Fruit fly (Drosophila melanogaster) whole organism, embryonic: ENCODE measurements around the gene CG5214.
A peak's percentile ranks its signal among the peaks of the same experiment; 100 is the strongest.

Experiments used
- Atf-2 ChIP-seq: fragments of 200-800 bp; sonication (Bioruptor generic); optimal IDR thresholded peaks from 2 replicates; lab custom pipeline; 2016; ENCODE audit warnings: missing biosample characterization, missing genetic modification characterization
- Bgb ChIP-seq: fragments of 200-800 bp; sonication (Bioruptor generic); IDR thresholded peaks from 2 replicates; pipeline ENCODE4 v1.3.6; 2022; ENCODE audit warnings: missing biosample characterization, missing genetic modification characterization; ENCODE audit not compliant: partially characterized antibody
- Blimp-1 ChIP-seq: fragments of 200-800 bp; sonication (Bioruptor generic); optimal IDR thresholded peaks from 3 replicates; lab custom pipeline; 2018; ENCODE audit warnings: missing biosample characterization, missing genetic modification characterization, mild to moderate bottlenecking, moderate library complexity, missing genetic modification reagents
- CG1024 ChIP-seq: fragments of 200-800 bp; sonication (Bioruptor generic); IDR thresholded peaks from 2 replicates; pipeline ENCODE4 v1.3.6; 2022; ENCODE audit warnings: missing biosample characterization, missing genetic modification characterization
- CG10267 ChIP-seq: fragments of 200-800 bp; sonication (Bioruptor generic); optimal IDR thresholded peaks from 2 replicates; lab custom pipeline; 2018; ENCODE audit warnings: missing biosample characterization, mild to moderate bottlenecking, missing genetic modification characterization, moderate library complexity
- CG10431 ChIP-seq: fragments of 200-800 bp; sonication (Bioruptor generic); optimal IDR thresholded peaks from 3 replicates; lab custom pipeline; 2018; ENCODE audit warnings: missing biosample characterization, mild to moderate bottlenecking, missing genetic modification characterization
- CG14860 ChIP-seq: fragments of 200-800 bp; sonication (Bioruptor generic); IDR thresholded peaks from 3 replicates; pipeline ENCODE4 v1.3.6; 2022; ENCODE audit warnings: missing biosample characterization, missing genetic modification characterization; ENCODE audit not compliant: partially characterized antibody
- CG15696 ChIP-seq: fragments of 200-800 bp; sonication (Bioruptor generic); optimal IDR thresholded peaks from 2 replicates; lab custom pipeline; 2019; ENCODE audit warnings: missing biosample characterization, mild to moderate bottlenecking, missing genetic modification characterization, moderate library complexity
- CG17912 ChIP-seq: fragments of 200-800 bp; sonication (Bioruptor generic); optimal IDR thresholded peaks from 2 replicates; lab custom pipeline; 2018; ENCODE audit warnings: missing biosample characterization, mild to moderate bottlenecking, missing genetic modification characterization
- CG18262 ChIP-seq: fragments of 200-800 bp; optimal IDR thresholded peaks from 3 replicates; lab custom pipeline; 2019; ENCODE audit warnings: missing biosample characterization, mild to moderate bottlenecking, missing genetic modification characterization, moderate library complexity
- CG2202 ChIP-seq: fragments of 200-800 bp; sonication (Bioruptor generic); optimal IDR thresholded peaks from 2 replicates; lab custom pipeline; 2018; ENCODE audit warnings: missing biosample characterization, mild to moderate bottlenecking, missing genetic modification characterization
- CG30403 ChIP-seq: fragments of 200-800 bp; sonication (Bioruptor generic); optimal IDR thresholded peaks from 3 replicates; lab custom pipeline; 2016; ENCODE audit warnings: missing biosample characterization, missing genetic modification characterization
- CG32767 ChIP-seq: fragments of 200-800 bp; sonication (Bioruptor generic); IDR thresholded peaks from 2 replicates; pipeline ENCODE4 v1.3.6; 2022; ENCODE audit warnings: missing biosample characterization, missing genetic modification characterization
- CG3838 ChIP-seq: fragments of 200-800 bp; sonication (Bioruptor generic); optimal IDR thresholded peaks from 3 replicates; lab custom pipeline; 2016; ENCODE audit warnings: missing biosample characterization, missing genetic modification characterization
- CG42726 ChIP-seq: fragments of 200-800 bp; sonication (Bioruptor generic); IDR thresholded peaks from 2 replicates; pipeline ENCODE4 v1.3.6; 2022; ENCODE audit warnings: missing biosample characterization, missing genetic modification characterization; ENCODE audit not compliant: partially characterized antibody
- CG4424 ChIP-seq: fragments of 200-800 bp; sonication (Bioruptor generic); optimal IDR thresholded peaks from 3 replicates; lab custom pipeline; 2016; ENCODE audit warnings: missing biosample characterization, missing genetic modification characterization
- CG7271 ChIP-seq: fragments of 200-800 bp; sonication (Bioruptor generic); optimal IDR thresholded peaks from 2 replicates; lab custom pipeline; 2018; ENCODE audit warnings: missing biosample characterization, mild to moderate bottlenecking, missing genetic modification characterization, moderate library complexity
- CrebB ChIP-seq: fragments of 200-800 bp; sonication (Bioruptor generic); optimal IDR thresholded peaks from 3 replicates; lab custom pipeline; 2018; ENCODE audit warnings: missing biosample characterization, mild to moderate bottlenecking, missing genetic modification characterization
- HLH4C ChIP-seq: fragments of 200-800 bp; sonication (Bioruptor generic); IDR thresholded peaks from 3 replicates; pipeline ENCODE4 v1.3.6; 2022; ENCODE audit warnings: missing biosample characterization, missing genetic modification characterization; ENCODE audit not compliant: partially characterized antibody
- Hmx ChIP-seq: fragments of 200-800 bp; sonication (Bioruptor generic); optimal IDR thresholded peaks from 2 replicates; lab custom pipeline; 2016; ENCODE audit warnings: missing biosample characterization, missing genetic modification characterization
- Hr78 ChIP-seq, 2 experiments: fragments of 200-800 bp in 1 of 2; fragments of >200 bp in 1 of 2; sonication (Bioruptor generic) in 1 of 2; optimal IDR thresholded peaks; 2 replicates each; lab custom pipeline; 2017 to 2019; ENCODE audit warnings: missing biosample characterization in 2 of 2, missing genetic modification characterization in 2 of 2, mild to moderate bottlenecking in 1 of 2, moderate library complexity in 1 of 2
- Med ChIP-seq: fragments of 200-800 bp; sonication (Bioruptor generic); peaks from one replicate; lab custom pipeline; 2016; ENCODE audit warnings: missing biosample characterization, missing genetic modification characterization, mild to moderate bottlenecking, inconsistent platforms, moderate library complexity
- Mrtf ChIP-seq: fragments of 200-800 bp; sonication (Bioruptor generic); IDR thresholded peaks from 3 replicates; pipeline ENCODE4 v1.3.6; 2022; ENCODE audit warnings: missing biosample characterization, missing genetic modification characterization
- NC2α ChIP-seq: fragments of 200-800 bp; sonication (Bioruptor generic); optimal IDR thresholded peaks from 2 replicates; lab custom pipeline; 2016; ENCODE audit warnings: missing biosample characterization, missing genetic modification characterization
- Nf-YB ChIP-seq: fragments of 200-800 bp; sonication (Bioruptor generic); optimal IDR thresholded peaks from 3 replicates; lab custom pipeline; 2019; ENCODE audit warnings: missing biosample characterization, mild to moderate bottlenecking, missing genetic modification characterization, moderate library complexity
- Oaz ChIP-seq: fragments of 200-800 bp; sonication (Bioruptor generic); IDR thresholded peaks from 2 replicates; pipeline ENCODE4 v1.3.6; 2022; ENCODE audit warnings: missing biosample characterization, missing genetic modification characterization
- ap ChIP-seq: fragments of 200-800 bp; sonication (Bioruptor generic); IDR thresholded peaks from 2 replicates; pipeline ENCODE4 v1.3.6; 2022; ENCODE audit warnings: missing biosample characterization, missing genetic modification characterization
- ato ChIP-seq: fragments of 200-800 bp; sonication (Bioruptor generic); IDR thresholded peaks from 2 replicates; pipeline ENCODE4 v1.3.6; 2022; ENCODE audit warnings: missing biosample characterization, missing genetic modification characterization; ENCODE audit not compliant: partially characterized antibody
- bcd ChIP-seq: fragments of 200-800 bp; sonication (Bioruptor generic); optimal IDR thresholded peaks from 2 replicates; lab custom pipeline; 2017; ENCODE audit warnings: missing biosample characterization, mild to moderate bottlenecking, missing genetic modification characterization
- corto ChIP-seq: fragments of 200-800 bp; sonication (Bioruptor generic); optimal IDR thresholded peaks from 2 replicates; lab custom pipeline; 2016; ENCODE audit warnings: missing biosample characterization, mild to moderate bottlenecking, missing genetic modification characterization, moderate library complexity
- croc ChIP-seq: fragments of 200-800 bp; sonication (Bioruptor generic); conservative IDR thresholded peaks from 3 replicates; pipeline ENCODE4 v1.3.6; 2022; ENCODE audit warnings: missing biosample characterization, missing genetic modification characterization
- dysf ChIP-seq: fragments of 200-800 bp; sonication (Bioruptor generic); IDR thresholded peaks from 3 replicates; pipeline ENCODE4 v1.3.6; 2022; ENCODE audit warnings: missing biosample characterization, missing genetic modification characterization
- emc ChIP-seq: fragments of 200-800 bp; sonication (Bioruptor generic); optimal IDR thresholded peaks from 2 replicates; lab custom pipeline; 2016; ENCODE audit warnings: missing biosample characterization, missing genetic modification characterization
- eyg ChIP-seq: fragments of 200-800 bp; sonication (Bioruptor generic); optimal IDR thresholded peaks from 3 replicates; lab custom pipeline; 2016; ENCODE audit warnings: missing biosample characterization, missing genetic modification characterization
- ftz-f1 ChIP-seq: fragments of 200-800 bp; sonication (Bioruptor generic); optimal IDR thresholded peaks from 2 replicates; lab custom pipeline; 2016; ENCODE audit warnings: missing biosample characterization, missing genetic modification characterization
- gem ChIP-seq: fragments of 200-800 bp; sonication (Bioruptor generic); optimal IDR thresholded peaks from 2 replicates; lab custom pipeline; 2019; ENCODE audit warnings: missing biosample characterization, mild to moderate bottlenecking, missing genetic modification characterization, moderate library complexity
- gsb-n ChIP-seq: fragments of 200-800 bp; sonication (Bioruptor generic); optimal IDR thresholded peaks from 3 replicates; lab custom pipeline; 2018; ENCODE audit warnings: missing biosample characterization, mild to moderate bottlenecking, missing genetic modification characterization
- ham ChIP-seq: fragments of 200-800 bp; sonication (Bioruptor generic); IDR thresholded peaks from 2 replicates; pipeline ENCODE4 v1.3.6; 2022; ENCODE audit warnings: missing biosample characterization, missing genetic modification characterization
- hb ChIP-seq: fragments of 200-800 bp; sonication (Bioruptor generic); IDR thresholded peaks from 3 replicates; pipeline ENCODE4 v1.3.6; 2022; ENCODE audit warnings: missing biosample characterization, missing genetic modification characterization; ENCODE audit not compliant: partially characterized antibody
- lab ChIP-seq: fragments of 200-800 bp; sonication (Bioruptor generic); optimal IDR thresholded peaks from 3 replicates; lab custom pipeline; 2017; ENCODE audit warnings: missing biosample characterization, missing genetic modification characterization, mild to moderate bottlenecking, moderate library complexity, missing genetic modification reagents
- pfk ChIP-seq: fragments of 200-800 bp; sonication (Bioruptor generic); optimal IDR thresholded peaks from 2 replicates; lab custom pipeline; 2018; ENCODE audit warnings: missing biosample characterization, mild to moderate bottlenecking, missing genetic modification characterization, moderate library complexity
- pho ChIP-seq: fragments of 200-800 bp; sonication (Bioruptor generic); optimal IDR thresholded peaks from 2 replicates; lab custom pipeline; 2016; ENCODE audit warnings: missing biosample characterization, missing genetic modification characterization
- phol ChIP-seq: fragments of 200-800 bp; sonication (Bioruptor generic); optimal IDR thresholded peaks from 3 replicates; lab custom pipeline; 2018; ENCODE audit warnings: missing biosample characterization, mild to moderate bottlenecking, missing genetic modification characterization, moderate library complexity
- ro ChIP-seq: fragments of 200-800 bp; sonication (Bioruptor generic); IDR thresholded peaks from 2 replicates; pipeline ENCODE4 v1.3.6; 2022; ENCODE audit warnings: missing biosample characterization, missing genetic modification characterization
- salm ChIP-seq: fragments of 200-800 bp; sonication (Bioruptor generic); optimal IDR thresholded peaks from 2 replicates; lab custom pipeline; 2018; ENCODE audit warnings: missing biosample characterization, mild to moderate bottlenecking, missing genetic modification characterization
- sd ChIP-seq: fragments of 200-800 bp; sonication (Bioruptor generic); optimal IDR thresholded peaks from 3 replicates; lab custom pipeline; 2018; ENCODE audit warnings: missing biosample characterization, mild to moderate bottlenecking, missing genetic modification characterization, moderate library complexity
- ssp ChIP-seq: fragments of 200-800 bp; sonication (Bioruptor generic); IDR thresholded peaks from 2 replicates; pipeline ENCODE4 v1.3.6; 2022; ENCODE audit warnings: missing biosample characterization, missing genetic modification characterization

Gene CG5214

DNA sequence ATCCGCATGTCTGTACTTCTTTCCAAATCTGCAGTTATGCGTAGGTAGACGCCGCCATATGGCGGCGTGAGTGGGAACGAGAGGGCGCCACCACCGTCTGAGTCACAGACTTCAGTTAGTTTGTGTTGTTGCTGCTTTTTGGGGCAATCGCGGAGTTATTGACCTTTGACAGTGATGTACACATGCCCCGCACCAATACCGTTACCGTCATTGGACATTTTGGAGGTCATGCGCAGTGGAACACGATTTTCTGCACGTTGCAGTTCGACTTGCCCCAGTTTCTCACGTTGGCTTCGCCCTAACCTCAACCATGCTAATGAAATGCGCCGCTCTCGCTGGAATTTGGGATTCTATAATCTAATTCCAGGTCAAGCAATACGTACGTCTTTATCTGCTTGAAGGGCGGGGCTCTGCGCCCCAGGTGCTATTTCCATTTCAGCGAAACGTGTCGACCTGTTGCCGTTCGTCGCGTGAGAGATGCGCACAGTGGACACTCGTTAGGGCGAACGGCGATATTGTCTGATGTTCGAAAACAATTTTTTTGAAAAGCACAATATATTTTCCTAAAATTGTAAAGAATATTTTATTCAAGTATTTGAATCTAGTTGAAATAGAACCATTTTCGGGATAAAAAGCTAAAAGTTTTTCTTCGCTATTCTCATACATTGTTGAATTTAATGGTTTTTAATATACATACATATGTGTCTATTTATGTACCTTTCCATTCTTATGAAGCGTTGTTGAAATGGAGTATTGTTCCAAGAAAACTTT, 32.6 kb upstream of the CG5214 start (continued):
- TF ChIP-seq CG7271 (no peak), NC2α (GFP tag; lab: Kevin White, UChicago) (peak; percentile 37), gem (tag; lab: Kevin White, UChicago) (peak; percentile 80), Bgb (no peak), corto (GFP tag; lab: Kevin White, UChicago) (no peak), CG3838 (GFP tag; lab: Kevin White, UChicago) (peak; percentile 36), Blimp-1 (GFP tag; lab: Kevin White, UChicago) (peak; percentile 56), Hr78 (GFP tag; optimal IDR thresholded peaks at IDR 0.05; lab: Kevin White, UChicago) (peak in 1 of 2 experiments; percentile 97), CG30403 (GFP tag; lab: Kevin White, UChicago) (peak; percentile 88), CG2202 (no peak), salm (tag; lab: Kevin White, UChicago) (no peak), Oaz (GFP tag; lab: Robert Waterston, UW) (peak; percentile 45), CG4424 (peak; percentile 71), CG1024 (GFP tag; lab: Robert Waterston, UW) (0 out of 2 replicates have a peak, but pooled peaks have one; percentile 36), pfk (GFP tag; lab: Kevin White, UChicago) (no peak), CG17912 (GFP tag; lab: Kevin White, UChicago) (no peak), CG18262 (tag; lab: Kevin White, UChicago) (peak; percentile 61), phol (peak; percentile 64), sd (peak; percentile 97), HLH4C (GFP tag; lab: Robert Waterston, UW) (0 out of 3 replicates have a peak, but pooled peaks have one; percentile 24), ap (GFP tag; lab: Robert Waterston, UW) (peak; percentile 39; the same call in 1 of the 2 replicates), ro (GFP tag; lab: Robert Waterston, UW) (peak; percentile 53), dysf (peak; percentile 82), croc (GFP tag; lab: Robert Waterston, UW) (peak; percentile 17; the same call in 1 of the 3 replicates), lab (GFP tag; lab: Kevin White, UChicago) (peak; percentile 80), CG10267 (peak; percentile 53), Atf-2 (GFP tag; lab: Kevin White, UChicago) (peak; percentile 48), pho (GFP tag; lab: Kevin White, UChicago) (peak; percentile 64), eyg (GFP tag; lab: Kevin White, UChicago) (peak; percentile 29), emc (GFP tag; lab: Kevin White, UChicago) (peak; percentile 20), gsb-n (peak; percentile 45), hb (GFP tag; lab: Robert Waterston, UW) (no peak), CG10431 (no peak), CrebB (tag; lab: Kevin White, UChicago) (no peak), bcd (GFP tag; lab: Kevin White, UChicago) (peak; percentile 62), Mrtf (peak; percentile 64), Nf-YB (GFP tag; lab: Kevin White, UChicago) (peak; percentile 9), ftz-f1 (GFP tag; lab: Kevin White, UChicago) (peak; percentile 60), CG14860 (no peak), ssp (GFP tag; lab: Robert Waterston, UW) (peak; percentile 57; the same call in 1 of the 2 replicates), Hmx (GFP tag; lab: Kevin White, UChicago) (no peak), CG42726 (GFP tag; lab: Robert Waterston, UW) (no peak), CG32767 (GFP tag; lab: Robert Waterston, UW) (peak; percentile 53), ato (GFP tag; lab: Robert Waterston, UW) (no peak), CG15696 (peak; percentile 18), Med (peak; percentile 95), ham (GFP tag; lab: Robert Waterston, UW) (no peak)
